Worm (Caenorhabditis elegans): ENCODE measurements around the gene K10G6.5.

ce11 chrII:4002134-4002533 is 15.1 kb downstream of the K10G6.5 start:
- no peak for TF ChIP-seq hnd-1 (tag; optimal IDR thresholded peaks at IDR 0.05)
- no peak for TF ChIP-seq ama-1 (optimal IDR thresholded peaks at IDR 0.05)
- no peak for TF ChIP-seq ceh-13 (GFP tag; optimal IDR thresholded peaks at IDR 0.05)
- no peak for TF ChIP-seq F13C5.2 (tag; optimal IDR thresholded peaks at IDR 0.05)
- no peak for TF ChIP-seq flt-1 (GFP tag; IDR thresholded peaks at IDR 0.05)
- TF ChIP-seq tbx-37 (GFP tag; conservative IDR thresholded peaks at IDR 0.05) = no peak
- no peak for TF ChIP-seq sea-1 (GFP tag; conservative IDR thresholded peaks at IDR 0.05)
- no peak for TF ChIP-seq hmg-4 (GFP tag; optimal IDR thresholded peaks at IDR 0.05)
- TF ChIP-seq hmbx-1 (tag; optimal IDR thresholded peaks at IDR 0.05) = no peak
- TF ChIP-seq ceh-36 (tag; optimal IDR thresholded peaks at IDR 0.05) = no peak
- no peak for TF ChIP-seq B0310.2 (tag; optimal IDR thresholded peaks at IDR 0.05)
- no peak for TF ChIP-seq tbx-11 (GFP tag; IDR thresholded peaks at IDR 0.05)
- TF ChIP-seq pes-1 (GFP tag; IDR thresholded peaks at IDR 0.05) = no peak

Data from whole organism, early embryonic.